Worm (Caenorhabditis elegans) whole organism, L2 larva: ENCODE measurements around the gene dpy-26.

Source experiments
- ZK546.5 ChIP-seq: sonication (generic microtip); optimal IDR thresholded peaks from 2 replicates; lab custom pipeline; 2017; ENCODE audit warnings: missing biosample characterization, missing genetic modification characterization
- blmp-1 ChIP-seq: sonication (generic microtip); optimal IDR thresholded peaks from 2 replicates; lab custom pipeline; 2017; ENCODE audit warnings: missing genetic modification characterization, mild to moderate bottlenecking, missing compliant biosample characterization, antibody characterized with exemption, moderate library complexity; ENCODE audit not compliant: insufficient read depth
- nhr-11 ChIP-seq: fragments of 150-350 bp; optimal IDR thresholded peaks from 2 replicates; lab custom pipeline; 2014; ENCODE audit warnings: missing biosample characterization, missing genetic modification characterization
- nhr-77 ChIP-seq: fragments of 150-350 bp; optimal IDR thresholded peaks from 2 replicates; lab custom pipeline; 2014; ENCODE audit warnings: missing biosample characterization, missing genetic modification characterization
- skn-1 ChIP-seq: sonication (generic microtip); optimal IDR thresholded peaks from 2 replicates; lab custom pipeline; 2017; ENCODE audit warnings: missing biosample characterization, missing genetic modification characterization
- unc-62 ChIP-seq: fragments of 150-350 bp; optimal IDR thresholded peaks from 2 replicates; lab custom pipeline; 2014; ENCODE audit warnings: missing biosample characterization, missing genetic modification reagents, missing genetic modification characterization

ce11 chrIV:12467761-12468160 lies 16.6 kb upstream of the dpy-26 start:
- TF ChIP-seq nhr-11 (tag; lab: Kevin White, UChicago), result no peak
- no peak for TF ChIP-seq skn-1
- no peak for TF ChIP-seq blmp-1 (tag; lab: Kevin White, UChicago)
- no peak for TF ChIP-seq unc-62 (GFP tag; lab: Kevin White, UChicago)
- no peak for TF ChIP-seq ZK546.5 (tag; lab: Kevin White, UChicago)
- no peak for TF ChIP-seq nhr-77 (tag; lab: Kevin White, UChicago)
